Worm (Caenorhabditis elegans): Measurements from ENCODE around the gene cdc-48.2.

ce11 chrII:8152711-8153325 is 14.5 kb downstream of the cdc-48.2 start:
- TF ChIP-seq unc-62 (GFP tag; optimal IDR thresholded peaks at IDR 0.05) (no peak), lsy-2 (tag; optimal IDR thresholded peaks at IDR 0.05) (no peak), blmp-1 (tag; optimal IDR thresholded peaks at IDR 0.05) (no peak), snpc-4 (tag; optimal IDR thresholded peaks at IDR 0.05) (no peak)
